Worm (Caenorhabditis elegans): ENCODE data around the gene Y55F3AM.21.

ce11 chrIV:1011776-1012175 is 39.7 kb downstream of the Y55F3AM.21 start:
- no peak for TF ChIP-seq ama-1 (optimal IDR thresholded peaks at IDR 0.05)
- no peak for TF ChIP-seq pes-1 (GFP tag; IDR thresholded peaks at IDR 0.05)
- no peak for TF ChIP-seq aly-1 (tag; optimal IDR thresholded peaks at IDR 0.05)
- no peak for TF ChIP-seq sea-1 (GFP tag; conservative IDR thresholded peaks at IDR 0.05)
- TF ChIP-seq tra-4 (tag; optimal IDR thresholded peaks at IDR 0.05), result no peak
- no peak for TF ChIP-seq scrt-1 (GFP tag; IDR thresholded peaks at IDR 0.05)
- TF ChIP-seq F13C5.2 (tag; optimal IDR thresholded peaks at IDR 0.05), result no peak
- no peak for TF ChIP-seq B0310.2 (tag; optimal IDR thresholded peaks at IDR 0.05)
- no peak for TF ChIP-seq ceh-13 (GFP tag; optimal IDR thresholded peaks at IDR 0.05)
